Worm (Caenorhabditis elegans) whole organism, L3 larva: ENCODE measurements around the gene pals-19.

Source experiments
- R02D3.7 ChIP-seq: fragments of 150-350 bp; optimal IDR thresholded peaks from 2 replicates; lab custom pipeline; 2014; ENCODE audit warnings: missing biosample characterization, missing genetic modification characterization
- ZK546.5 ChIP-seq: sonication (generic microtip); optimal IDR thresholded peaks from 2 replicates; lab custom pipeline; 2017; ENCODE audit warnings: missing biosample characterization, missing genetic modification characterization
- aly-2 ChIP-seq: fragments of 150-350 bp; optimal IDR thresholded peaks from 2 replicates; lab custom pipeline; 2014; ENCODE audit warnings: missing biosample characterization, missing genetic modification characterization
- ama-1 ChIP-seq: fragments of 150-350 bp; optimal IDR thresholded peaks from 2 replicates; lab custom pipeline; 2018
- ceh-16 ChIP-seq: sonication (generic microtip); optimal IDR thresholded peaks from 2 replicates; lab custom pipeline; 2017; ENCODE audit warnings: missing biosample characterization, missing genetic modification characterization
- ceh-28 ChIP-seq: fragments of 150-350 bp; optimal IDR thresholded peaks from 2 replicates; lab custom pipeline; 2014; ENCODE audit warnings: missing biosample characterization, missing genetic modification reagents, missing genetic modification characterization
- ceh-82 ChIP-seq: fragments of 150-350 bp; optimal IDR thresholded peaks from 2 replicates; lab custom pipeline; 2014; ENCODE audit warnings: missing biosample characterization, missing genetic modification characterization
- ceh-9 ChIP-seq: sonication (generic microtip); optimal IDR thresholded peaks from 2 replicates; lab custom pipeline; 2018; ENCODE audit warnings: missing biosample characterization, missing genetic modification characterization
- daf-12 ChIP-seq: fragments of 150-350 bp; optimal IDR thresholded peaks from 2 replicates; lab custom pipeline; 2014; ENCODE audit warnings: missing biosample characterization, missing genetic modification reagents, missing genetic modification characterization
- egl-27 ChIP-seq: sonication (generic microtip); optimal IDR thresholded peaks from 4 replicates; lab custom pipeline; 2017; ENCODE audit warnings: missing biosample characterization, missing genetic modification reagents, missing genetic modification characterization
- egl-5 ChIP-seq: fragments of 150-350 bp; optimal IDR thresholded peaks from 2 replicates; lab custom pipeline; 2017; ENCODE audit warnings: missing biosample characterization, missing genetic modification reagents, missing genetic modification characterization, inconsistent platforms
- elt-1 ChIP-seq: fragments of 150-350 bp; optimal IDR thresholded peaks from 2 replicates; lab custom pipeline; 2014; ENCODE audit warnings: missing biosample characterization, missing genetic modification characterization
- elt-2 ChIP-seq: sonication (generic microtip); optimal IDR thresholded peaks from 2 replicates; lab custom pipeline; 2016; ENCODE audit warnings: missing genetic modification reagents, mild to moderate bottlenecking, missing genetic modification characterization, missing compliant biosample characterization
- elt-3 ChIP-seq, 3 experiments: fragments of 150-350 bp in 1 of 3; sonication (generic microtip) in 2 of 3; optimal IDR thresholded peaks; 2 replicates in 2 of 3; 4 replicates in 1 of 3; lab custom pipeline; 2014 to 2017; ENCODE audit warnings: missing biosample characterization in 3 of 3, missing genetic modification characterization in 3 of 3
- eor-1 ChIP-seq, 2 experiments: fragments of 150-350 bp; optimal IDR thresholded peaks; 2 replicates each; lab custom pipeline; 2014 to 2018; ENCODE audit warnings: missing biosample characterization in 2 of 2, missing genetic modification characterization in 2 of 2
- fkh-10 ChIP-seq: sonication (generic microtip); optimal IDR thresholded peaks from 2 replicates; lab custom pipeline; 2017; ENCODE audit warnings: missing biosample characterization, missing genetic modification reagents, missing genetic modification characterization
- fos-1 ChIP-seq: fragments of 150-350 bp; optimal IDR thresholded peaks from 2 replicates; lab custom pipeline; 2014; ENCODE audit warnings: missing biosample characterization, missing genetic modification characterization
- hmg-11 ChIP-seq: sonication (generic microtip); optimal IDR thresholded peaks from 2 replicates; lab custom pipeline; 2016; ENCODE audit warnings: missing genetic modification characterization, missing compliant biosample characterization
- jun-1 ChIP-seq: fragments of 150-350 bp; optimal IDR thresholded peaks from 2 replicates; lab custom pipeline; 2014; ENCODE audit warnings: missing biosample characterization, missing genetic modification reagents, missing genetic modification characterization
- lin-15B ChIP-seq: fragments of 150-350 bp; optimal IDR thresholded peaks from 2 replicates; lab custom pipeline; 2014; ENCODE audit warnings: missing biosample characterization, missing genetic modification characterization
- lin-39 ChIP-seq: fragments of 150-350 bp; optimal IDR thresholded peaks from 2 replicates; lab custom pipeline; 2018; ENCODE audit warnings: missing biosample characterization, missing genetic modification reagents, missing genetic modification characterization
- lsy-12 ChIP-seq: sonication (generic microtip); optimal IDR thresholded peaks from 2 replicates; lab custom pipeline; 2016; ENCODE audit warnings: mild to moderate bottlenecking, missing genetic modification characterization, missing compliant biosample characterization
- mdl-1 ChIP-seq: fragments of 150-350 bp; optimal IDR thresholded peaks from 2 replicates; lab custom pipeline; 2014; ENCODE audit warnings: missing biosample characterization, missing genetic modification characterization
- mml-1 ChIP-seq: fragments of 150-350 bp; sonication (generic microtip); optimal IDR thresholded peaks from 3 replicates; lab custom pipeline; 2014; ENCODE audit warnings: missing biosample characterization, missing genetic modification characterization
- nfya-1 ChIP-seq: sonication (generic microtip); optimal IDR thresholded peaks from 2 replicates; lab custom pipeline; 2017; ENCODE audit warnings: missing genetic modification characterization, mild to moderate bottlenecking, missing compliant biosample characterization, antibody characterized with exemption, moderate library complexity; ENCODE audit not compliant: insufficient read depth
- nhr-11 ChIP-seq: fragments of 150-350 bp; optimal IDR thresholded peaks from 2 replicates; lab custom pipeline; 2014; ENCODE audit warnings: missing biosample characterization, missing genetic modification characterization
- nhr-23 ChIP-seq: fragments of 150-350 bp; optimal IDR thresholded peaks from 2 replicates; lab custom pipeline; 2014; ENCODE audit warnings: missing biosample characterization, missing genetic modification reagents, missing genetic modification characterization
- nhr-237 ChIP-seq: fragments of 150-350 bp; optimal IDR thresholded peaks from 2 replicates; lab custom pipeline; 2014; ENCODE audit warnings: missing biosample characterization, missing genetic modification characterization
- nhr-25 ChIP-seq: sonication (generic microtip); optimal IDR thresholded peaks from 2 replicates; lab custom pipeline; 2017; ENCODE audit warnings: missing biosample characterization, missing genetic modification characterization
- nhr-28 ChIP-seq: fragments of 150-350 bp; optimal IDR thresholded peaks from 2 replicates; lab custom pipeline; 2014; ENCODE audit warnings: missing biosample characterization, missing genetic modification characterization
- nhr-43 ChIP-seq: sonication (generic microtip); optimal IDR thresholded peaks from 2 replicates; lab custom pipeline; 2016; ENCODE audit warnings: mild to moderate bottlenecking, missing genetic modification characterization, missing compliant biosample characterization; ENCODE audit not compliant: poor library complexity, severe bottlenecking
- nhr-77 ChIP-seq: fragments of 150-350 bp; optimal IDR thresholded peaks from 2 replicates; lab custom pipeline; 2014; ENCODE audit warnings: missing biosample characterization, missing genetic modification characterization
- pha-4 ChIP-seq: fragments of 150-350 bp; optimal IDR thresholded peaks from 2 replicates; lab custom pipeline; 2014; ENCODE audit warnings: missing biosample characterization, missing genetic modification reagents, missing genetic modification characterization
- pqm-1 ChIP-seq: fragments of 150-350 bp; optimal IDR thresholded peaks from 2 replicates; lab custom pipeline; 2017; ENCODE audit warnings: missing biosample characterization, missing genetic modification characterization, inconsistent platforms
- skn-1 ChIP-seq: fragments of 150-350 bp; optimal IDR thresholded peaks from 2 replicates; lab custom pipeline; 2014; ENCODE audit warnings: missing biosample characterization, missing genetic modification characterization
- snpc-4 ChIP-seq: fragments of 150-350 bp; optimal IDR thresholded peaks from 2 replicates; lab custom pipeline; 2014; ENCODE audit warnings: missing biosample characterization, missing genetic modification characterization
- tbx-2 ChIP-seq: sonication (generic microtip); optimal IDR thresholded peaks from 2 replicates; lab custom pipeline; 2016; ENCODE audit warnings: mild to moderate bottlenecking, missing genetic modification characterization, missing compliant biosample characterization
- unc-39 ChIP-seq: sonication (generic microtip); optimal IDR thresholded peaks from 4 replicates; lab custom pipeline; 2017; ENCODE audit warnings: missing biosample characterization, missing genetic modification characterization
- zag-1 ChIP-seq: fragments of 150-350 bp; optimal IDR thresholded peaks from 2 replicates; lab custom pipeline; 2014; ENCODE audit warnings: missing biosample characterization, missing genetic modification characterization
- ztf-11 ChIP-seq: fragments of 150-350 bp; optimal IDR thresholded peaks from 2 replicates; lab custom pipeline; 2014; ENCODE audit warnings: missing biosample characterization, missing genetic modification characterization
- ztf-4 ChIP-seq: fragments of 150-350 bp; optimal IDR thresholded peaks from 2 replicates; lab custom pipeline; 2014; ENCODE audit warnings: missing biosample characterization, missing genetic modification characterization

The pals-19 gene

ce11 chrIII:1413890-1414613, 12.3 kb downstream of the pals-19 start, which contains the start of gene Y82E9BR.14:
Gene Y82E9BR.14 (minus strand): TSS chrIII:1414116.
- peak; percentile 19 for TF ChIP-seq pqm-1 (tag; lab: Kevin White, UChicago)
- TF ChIP-seq lsy-12 = no peak
- no peak for TF ChIP-seq snpc-4 (tag; lab: Kevin White, UChicago)
- TF ChIP-seq tbx-2 = no peak
- TF ChIP-seq hmg-11 (tag; lab: Kevin White, UChicago) = no peak
- no peak for TF ChIP-seq ZK546.5 (tag; lab: Kevin White, UChicago)
- TF ChIP-seq ceh-16 (tag; lab: Kevin White, UChicago) = no peak
- peak; percentile 45 for TF ChIP-seq elt-2 (tag; lab: Kevin White, UChicago)

ce11 chrIII:1416571-1416970, 14.8 kb downstream of the pals-19 start:
- TF ChIP-seq lin-15B (tag; lab: Kevin White, UChicago) (no peak), aly-2 (tag; lab: Kevin White, UChicago) (no peak), nhr-77 (tag; lab: Kevin White, UChicago) (no peak), elt-2 (tag; lab: Kevin White, UChicago) (no peak), nhr-25 (no peak), nhr-28 (tag; lab: Kevin White, UChicago) (no peak), fos-1 (tag; lab: Kevin White, UChicago) (no peak), ceh-9 (tag; lab: Kevin White, UChicago) (no peak), ceh-28 (tag; lab: Kevin White, UChicago) (no peak), nhr-237 (tag; lab: Kevin White, UChicago) (no peak), egl-5 (no peak), ceh-82 (tag; lab: Kevin White, UChicago) (no peak), eor-1 (tag; optimal IDR thresholded peaks at IDR 0.05; lab: Kevin White, UChicago) (no peak), nfya-1 (tag; lab: Kevin White, UChicago) (no peak), lsy-12 (no peak), ztf-11 (no peak), mdl-1 (tag; lab: Kevin White, UChicago) (no peak), snpc-4 (tag; lab: Kevin White, UChicago) (no peak)

ce11 chrIII:1417090-1417489, 15.3 kb downstream of the pals-19 start, which contains the start of gene elc-1:
Gene elc-1 (minus strand): TSS chrIII:1417190.
- no peak for TF ChIP-seq jun-1 (tag; lab: Kevin White, UChicago)
- TF ChIP-seq ceh-9 (tag; lab: Kevin White, UChicago) = no peak
- no peak for TF ChIP-seq eor-1 (tag; optimal IDR thresholded peaks at IDR 0.05; lab: Kevin White, UChicago)
- no peak for TF ChIP-seq skn-1 (tag; lab: Kevin White, UChicago)
- TF ChIP-seq fkh-10 = no peak
- TF ChIP-seq egl-5 = no peak
- TF ChIP-seq nfya-1 (tag; lab: Kevin White, UChicago) = no peak
- TF ChIP-seq nhr-237 (tag; lab: Kevin White, UChicago) = no peak
- TF ChIP-seq ztf-4 (tag; lab: Kevin White, UChicago) = no peak
- TF ChIP-seq, all 47 proteins: peak for 0

ce11 chrIII:1418709-1419108, 17.0 kb downstream of the pals-19 start:
- TF ChIP-seq snpc-4 (tag; lab: Kevin White, UChicago) = peak; percentile 86
- no peak for TF ChIP-seq daf-12
- TF ChIP-seq mdl-1 (tag; lab: Kevin White, UChicago) = peak; percentile 8
- peak; percentile 66 for TF ChIP-seq fos-1 (tag; lab: Kevin White, UChicago)
- TF ChIP-seq elt-3 (tag; optimal IDR thresholded peaks at IDR 0.05; lab: Kevin White, UChicago) = peak in 1 of 3 experiments; percentile 58
- TF ChIP-seq R02D3.7 (tag; lab: Kevin White, UChicago) = peak; percentile 59
- TF ChIP-seq egl-27 (tag; lab: Kevin White, UChicago) = peak; percentile 31
- TF ChIP-seq nhr-11 (tag; lab: Kevin White, UChicago) = peak; percentile 47
- peak; percentile 42 for TF ChIP-seq ceh-16 (tag; lab: Kevin White, UChicago)
- peak; percentile 71 for TF ChIP-seq egl-5
- TF ChIP-seq elt-2 (tag; lab: Kevin White, UChicago) = peak; percentile 81
- TF ChIP-seq mml-1 (tag; lab: Kevin White, UChicago) = no peak
- peak; percentile 46 for TF ChIP-seq elt-1 (tag; lab: Kevin White, UChicago)
- TF ChIP-seq hmg-11 (tag; lab: Kevin White, UChicago) = peak; percentile 87
- TF ChIP-seq fkh-10 = no peak
- peak; percentile 98 for TF ChIP-seq lin-39 (tag; lab: Kevin White, UChicago)
- TF ChIP-seq skn-1 (tag; lab: Kevin White, UChicago) = peak; percentile 30
- peak; percentile 86 for TF ChIP-seq ZK546.5 (tag; lab: Kevin White, UChicago)
- peak; percentile 94 for TF ChIP-seq nhr-25
- TF ChIP-seq pqm-1 (tag; lab: Kevin White, UChicago) = no peak
- TF ChIP-seq zag-1 = no peak
- TF ChIP-seq nfya-1 (tag; lab: Kevin White, UChicago) = peak; percentile 99
- peak; percentile 90 for TF ChIP-seq lsy-12
- TF ChIP-seq nhr-237 (tag; lab: Kevin White, UChicago) = no peak
- TF ChIP-seq nhr-23 (tag; lab: Kevin White, UChicago) = peak; percentile 91
- TF ChIP-seq nhr-28 (tag; lab: Kevin White, UChicago) = no peak
- peak; percentile 94 for TF ChIP-seq lin-15B (tag; lab: Kevin White, UChicago)
- TF ChIP-seq tbx-2 = peak; percentile 55
- TF ChIP-seq pha-4 = peak; percentile 94
- peak; percentile 82 for TF ChIP-seq ceh-28 (tag; lab: Kevin White, UChicago)
- peak; percentile 60 for TF ChIP-seq nhr-43
- TF ChIP-seq jun-1 (tag; lab: Kevin White, UChicago) = peak; percentile 73
- peak; percentile 3 for TF ChIP-seq ceh-82 (tag; lab: Kevin White, UChicago)
- no peak for TF ChIP-seq unc-39 (tag; lab: Kevin White, UChicago)
- peak; percentile 88 for TF ChIP-seq ama-1 (lab: Kevin White, UChicago)
- TF ChIP-seq, all 47 proteins: peak for 27
